Worm (Caenorhabditis elegans): ENCODE measurements around the gene T28A11.13.

- TF ChIP-seq nhr-10 (tag; optimal IDR thresholded peaks at IDR 0.05) (no peak), fos-1 (tag; optimal IDR thresholded peaks at IDR 0.05) (no peak), ceh-82 (tag; optimal IDR thresholded peaks at IDR 0.05) (no peak), egl-27 (tag; optimal IDR thresholded peaks at IDR 0.05) (no peak), hlh-30 (tag; optimal IDR thresholded peaks at IDR 0.05; ENCODE audit: insufficient read depth) (peak; percentile 16), arid-1 (GFP tag; conservative IDR thresholded peaks at IDR 0.05) (no peak), madf-9 (GFP tag; conservative IDR thresholded peaks at IDR 0.05) (no peak), fkh-10 (GFP tag; optimal IDR thresholded peaks at IDR 0.05) (no peak), aly-2 (tag; optimal IDR thresholded peaks at IDR 0.05) (no peak), saeg-2 (GFP tag; IDR thresholded peaks at IDR 0.05) (no peak), unc-130 (GFP tag; optimal IDR thresholded peaks at IDR 0.05) (no peak), unc-62 (GFP tag; optimal IDR thresholded peaks at IDR 0.05 in 1 of 2) (peak in 1 of 2 experiments; percentile 80), unc-62 (tag; optimal IDR thresholded peaks at IDR 0.05) (no peak), ztf-11 (tag; optimal IDR thresholded peaks at IDR 0.05) (no peak)
These were observed 26.1 kb upstream of the T28A11.13 start for ce11 chrV:3276184-3276583.

Measured in whole organism, L4 larva.